Fruit fly (Drosophila melanogaster) whole organism, embryonic: ENCODE measurements around the gene CG13654.

Experiments used
- CG33213 ChIP-seq: fragments of 200-800 bp; sonication (Bioruptor generic); optimal IDR thresholded peaks from 3 replicates; lab custom pipeline; 2016; ENCODE audit warnings: missing biosample characterization, missing genetic modification characterization
- CG7987 ChIP-seq: fragments of 200-800 bp; sonication (Bioruptor generic); optimal IDR thresholded peaks from 2 replicates; lab custom pipeline; 2018; ENCODE audit warnings: missing biosample characterization, mild to moderate bottlenecking, missing genetic modification characterization, moderate library complexity
- Dll ChIP-seq: fragments of 200-800 bp; sonication (Bioruptor generic); IDR thresholded peaks from 4 replicates; pipeline ENCODE4 v1.3.6; 2022; ENCODE audit warnings: missing biosample characterization, missing genetic modification characterization; ENCODE audit not compliant: partially characterized antibody
- HHEX ChIP-seq: fragments of 200-800 bp; sonication (Bioruptor generic); optimal IDR thresholded peaks from 3 replicates; lab custom pipeline; 2017; ENCODE audit warnings: missing biosample characterization, mild to moderate bottlenecking, missing genetic modification characterization, missing genetic modification reagents
- gfzf ChIP-seq: fragments of 200-800 bp; sonication (Bioruptor generic); optimal IDR thresholded peaks from 2 replicates; lab custom pipeline; 2016; ENCODE audit warnings: missing biosample characterization, mild to moderate bottlenecking, missing genetic modification characterization, moderate library complexity
- grn ChIP-seq: fragments of 200-800 bp; sonication (Bioruptor generic); optimal IDR thresholded peaks from 3 replicates; lab custom pipeline; 2017; ENCODE audit warnings: missing biosample characterization, missing genetic modification characterization
- kah ChIP-seq: fragments of 200-800 bp; sonication (Bioruptor generic); optimal IDR thresholded peaks from 2 replicates; lab custom pipeline; 2018; ENCODE audit warnings: missing biosample characterization, mild to moderate bottlenecking, missing genetic modification characterization
- luna ChIP-seq: fragments of 200-800 bp; sonication (Bioruptor generic); optimal IDR thresholded peaks from 2 replicates; lab custom pipeline; 2016; ENCODE audit warnings: missing biosample characterization, missing genetic modification characterization
- pan ChIP-seq, 4 experiments: fragments of >200 bp in 3 of 4; fragments of 200-800 bp in 1 of 4; sonication (Bioruptor generic) in 1 of 4; optimal IDR thresholded peaks in 3 of 4; IDR thresholded peaks in 1 of 4; 2 replicates each; pipeline versions ENCODE4 v1.3.6 to Lab custom; 2017 to 2022; ENCODE audit warnings: missing biosample characterization in 2 of 4, missing genetic modification characterization in 2 of 4, mixed read lengths in 1 of 4
- tap ChIP-seq: fragments of 200-800 bp; optimal IDR thresholded peaks from 3 replicates; lab custom pipeline; 2019; ENCODE audit warnings: missing biosample characterization, mild to moderate bottlenecking, missing genetic modification characterization, moderate library complexity
- trh ChIP-seq: fragments of 200-800 bp; sonication (Bioruptor generic); optimal IDR thresholded peaks from 2 replicates; lab custom pipeline; 2016; ENCODE audit warnings: missing biosample characterization, missing genetic modification characterization
- zf30C ChIP-seq: fragments of 200-800 bp; sonication (Bioruptor generic); optimal IDR thresholded peaks from 3 replicates; lab custom pipeline; 2018; ENCODE audit warnings: missing biosample characterization, mild to moderate bottlenecking, missing genetic modification characterization

DNA sequence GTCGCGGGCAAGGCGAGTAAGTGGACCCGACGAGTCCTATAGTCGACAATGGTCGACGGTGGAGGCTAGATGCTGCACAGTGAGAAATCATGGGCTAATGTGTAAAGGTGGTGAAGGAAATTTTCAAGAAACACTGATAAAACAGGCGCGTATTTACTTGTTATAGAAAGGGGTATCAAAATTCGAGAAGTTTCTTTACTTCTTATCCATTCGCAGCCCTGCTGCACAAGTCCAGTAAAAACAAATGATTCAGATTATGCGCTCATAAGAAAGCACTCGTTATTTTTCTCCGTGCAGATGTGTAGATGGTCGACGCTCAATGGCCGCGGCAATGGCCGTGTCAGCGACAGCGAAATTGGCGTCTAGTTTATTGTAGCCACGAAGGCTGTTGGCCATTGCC, 23.1 kb upstream of the CG13654 start:
- TF ChIP-seq gfzf (no peak), pan (optimal IDR thresholded peaks at IDR 0.05; lab: Kevin White, UChicago) (no peak), pan (GFP tag; optimal IDR thresholded peaks at IDR 0.05 in 1 of 2, IDR thresholded peaks at IDR 0.05 in 1 of 2) (no peak), CG33213 (no peak), zf30C (GFP tag; lab: Kevin White, UChicago) (peak; percentile 58), tap (tag; lab: Kevin White, UChicago) (no peak), Dll (GFP tag; lab: Robert Waterston, UW) (no peak), luna (GFP tag; lab: Kevin White, UChicago) (no peak), trh (no peak), CG7987 (GFP tag; lab: Kevin White, UChicago) (no peak), HHEX (GFP tag; lab: Kevin White, UChicago) (no peak), kah (GFP tag; lab: Kevin White, UChicago) (no peak), grn (GFP tag; lab: Kevin White, UChicago) (no peak)
